Worm (Caenorhabditis elegans): Measurements from ENCODE around the gene fbxb-50.

Gene fbxb-50

DNA sequence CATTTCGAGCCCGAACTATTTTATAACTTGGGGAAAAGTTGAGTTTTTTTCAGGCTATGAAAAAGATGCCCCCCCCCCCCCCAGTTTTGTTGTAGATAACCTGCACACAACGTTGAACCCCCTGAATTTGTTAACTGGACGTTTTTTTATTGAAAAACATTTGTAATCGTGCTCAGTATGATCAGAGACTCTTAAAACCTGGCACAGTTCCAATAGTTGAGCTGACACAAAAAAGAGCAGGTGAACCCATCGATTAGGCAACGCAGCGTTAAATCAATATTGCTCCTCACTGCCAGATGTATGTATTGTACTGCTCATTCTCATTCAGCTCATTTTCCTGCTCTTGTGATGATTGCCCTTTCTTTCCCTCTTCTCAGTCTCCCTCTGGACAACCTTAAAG is 10.6 kb upstream of the fbxb-50 start, which contains the start of gene K05F6.12:
TSS of gene K05F6.12 (plus strand) at position 301 of the 400 bp plus-strand sequence.
- TF ChIP-seq ZK546.5 (tag; optimal IDR thresholded peaks at IDR 0.05) (no peak), crh-2 (tag; optimal IDR thresholded peaks at IDR 0.05) (no peak), blmp-1 (tag; optimal IDR thresholded peaks at IDR 0.05; ENCODE audit: insufficient read depth) (no peak), lin-13 (GFP tag; optimal IDR thresholded peaks at IDR 0.05) (no peak), F13H6.1 (tag; optimal IDR thresholded peaks at IDR 0.05) (no peak), unc-62 (GFP tag; optimal IDR thresholded peaks at IDR 0.05) (no peak), unc-39 (tag; optimal IDR thresholded peaks at IDR 0.05) (no peak), fos-1 (tag; optimal IDR thresholded peaks at IDR 0.05) (no peak), alr-1 (tag; optimal IDR thresholded peaks at IDR 0.05) (no peak), sma-9 (GFP tag; optimal IDR thresholded peaks at IDR 0.05) (no peak), sma-9 (tag; optimal IDR thresholded peaks at IDR 0.05) (no peak), lin-11 (tag; optimal IDR thresholded peaks at IDR 0.05) (no peak), elt-1 (tag; optimal IDR thresholded peaks at IDR 0.05) (no peak), snpc-4 (tag; optimal IDR thresholded peaks at IDR 0.05) (no peak), sem-4 (tag; optimal IDR thresholded peaks at IDR 0.05) (no peak), peb-1 (tag; optimal IDR thresholded peaks at IDR 0.05) (no peak), nhr-23 (tag; optimal IDR thresholded peaks at IDR 0.05) (no peak)

DNA sequence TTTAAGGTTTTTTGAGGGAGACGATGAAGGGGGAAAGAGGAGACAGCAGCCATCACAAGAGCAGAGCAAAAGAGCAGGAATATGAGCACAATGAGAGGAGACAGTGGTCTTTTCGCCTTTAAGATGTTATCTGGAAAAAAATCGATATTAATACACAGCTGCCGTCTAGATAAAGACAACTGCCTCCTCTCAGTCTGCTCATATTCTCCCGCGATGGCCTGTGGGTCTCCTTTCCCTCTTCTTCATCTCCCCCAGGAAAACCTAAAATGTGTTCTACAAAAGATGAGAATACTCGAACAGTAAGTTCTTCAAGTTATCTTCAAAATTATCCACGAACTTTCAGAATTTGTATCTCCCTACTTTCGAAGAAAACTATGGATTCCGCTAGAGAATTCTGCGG is 5.7 kb upstream of the fbxb-50 start, which contains the start of the genes fbxb-52 and fbxb-51:
TSS of gene fbxb-52 (minus strand) at position 101 of the 400 bp plus-strand sequence.
TSS of gene fbxb-51 (plus strand) at position 212 of the 400 bp plus-strand sequence.
- TF ChIP-seq aly-2 (tag; optimal IDR thresholded peaks at IDR 0.05) (no peak), R02D3.7 (tag; optimal IDR thresholded peaks at IDR 0.05) (no peak), F13H6.1 (tag; optimal IDR thresholded peaks at IDR 0.05) (no peak), nhr-12 (tag; optimal IDR thresholded peaks at IDR 0.05) (no peak), C34F6.9 (tag; optimal IDR thresholded peaks at IDR 0.05) (no peak), egl-27 (tag; optimal IDR thresholded peaks at IDR 0.05) (no peak), Y55F3AM.14 (GFP tag; optimal IDR thresholded peaks at IDR 0.05) (no peak), ZK546.5 (tag; optimal IDR thresholded peaks at IDR 0.05) (no peak), nhr-77 (tag; optimal IDR thresholded peaks at IDR 0.05) (no peak), sem-4 (tag; optimal IDR thresholded peaks at IDR 0.05) (no peak), sma-3 (GFP tag; optimal IDR thresholded peaks at IDR 0.05) (no peak), lsy-2 (tag; optimal IDR thresholded peaks at IDR 0.05) (no peak), sma-9 (GFP tag; optimal IDR thresholded peaks at IDR 0.05) (no peak), sma-9 (tag; optimal IDR thresholded peaks at IDR 0.05) (no peak), elt-1 (tag; optimal IDR thresholded peaks at IDR 0.05) (no peak), lin-11 (tag; optimal IDR thresholded peaks at IDR 0.05) (no peak), mdl-1 (tag; optimal IDR thresholded peaks at IDR 0.05) (no peak), alr-1 (tag; optimal IDR thresholded peaks at IDR 0.05) (no peak), ztf-1 (GFP tag; conservative IDR thresholded peaks at IDR 0.05) (no peak)

DNA sequence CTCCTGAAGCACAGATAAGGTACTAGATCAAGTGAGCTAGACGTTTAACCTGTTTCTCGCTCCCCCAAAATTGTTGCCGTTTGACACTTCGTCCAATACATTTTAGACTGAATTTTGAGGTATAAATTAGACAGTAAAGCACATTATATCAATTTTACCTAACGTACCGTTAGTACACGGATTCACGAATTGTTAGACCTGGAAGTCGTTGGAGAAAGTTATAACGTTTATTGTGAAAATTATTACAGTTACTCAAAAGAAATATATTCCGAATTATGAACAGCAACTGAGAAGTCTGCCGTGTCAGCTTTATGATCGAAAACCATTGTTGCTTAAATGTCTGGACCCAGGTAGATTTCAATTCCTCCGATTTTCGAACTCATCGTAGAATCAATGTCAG is 4.6 kb downstream of the fbxb-50 start:
- TF ChIP-seq Y55F3AM.14 (GFP tag; optimal IDR thresholded peaks at IDR 0.05): no peak
- no peak for TF ChIP-seq alr-1 (tag; optimal IDR thresholded peaks at IDR 0.05)
- no peak for TF ChIP-seq sem-4 (tag; optimal IDR thresholded peaks at IDR 0.05)
- no peak for TF ChIP-seq nhr-25 (tag; optimal IDR thresholded peaks at IDR 0.05)
- TF ChIP-seq sma-9 (GFP tag; optimal IDR thresholded peaks at IDR 0.05): no peak
- no peak for TF ChIP-seq sma-9 (tag; optimal IDR thresholded peaks at IDR 0.05)
- no peak for TF ChIP-seq fos-1 (tag; optimal IDR thresholded peaks at IDR 0.05)
- no peak for TF ChIP-seq ceh-82 (tag; optimal IDR thresholded peaks at IDR 0.05)
- no peak for TF ChIP-seq nhr-11 (tag; optimal IDR thresholded peaks at IDR 0.05)
- TF ChIP-seq ztf-11 (tag; optimal IDR thresholded peaks at IDR 0.05): no peak

DNA sequence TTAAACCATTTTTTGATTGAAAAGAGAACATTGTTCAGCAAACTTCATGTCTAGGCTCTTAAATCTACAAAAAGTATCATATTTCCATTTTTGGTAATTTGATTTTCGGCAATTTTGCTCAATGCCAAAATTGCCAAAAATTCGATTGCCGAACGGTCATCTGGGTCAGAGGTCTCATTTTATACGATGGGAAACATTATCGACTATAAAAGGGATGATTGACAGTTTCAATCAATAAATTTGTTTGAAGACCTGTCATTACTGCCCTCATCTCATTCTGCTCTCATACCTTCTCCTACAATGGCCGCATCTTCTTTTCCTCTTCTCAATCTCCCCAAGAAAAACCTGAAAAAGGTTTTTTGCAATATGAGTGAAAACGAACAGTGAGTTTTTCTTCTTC is 5.6 kb downstream of the fbxb-50 start, which contains the start of gene K05F6.14:
TSS of gene K05F6.14 (plus strand) at position 301 of the 400 bp plus-strand sequence.
- TF ChIP-seq ama-1 (optimal IDR thresholded peaks at IDR 0.05): no peak
- TF ChIP-seq gmeb-1 (tag; optimal IDR thresholded peaks at IDR 0.05): no peak
- TF ChIP-seq sma-3 (GFP tag; optimal IDR thresholded peaks at IDR 0.05): no peak

DNA sequence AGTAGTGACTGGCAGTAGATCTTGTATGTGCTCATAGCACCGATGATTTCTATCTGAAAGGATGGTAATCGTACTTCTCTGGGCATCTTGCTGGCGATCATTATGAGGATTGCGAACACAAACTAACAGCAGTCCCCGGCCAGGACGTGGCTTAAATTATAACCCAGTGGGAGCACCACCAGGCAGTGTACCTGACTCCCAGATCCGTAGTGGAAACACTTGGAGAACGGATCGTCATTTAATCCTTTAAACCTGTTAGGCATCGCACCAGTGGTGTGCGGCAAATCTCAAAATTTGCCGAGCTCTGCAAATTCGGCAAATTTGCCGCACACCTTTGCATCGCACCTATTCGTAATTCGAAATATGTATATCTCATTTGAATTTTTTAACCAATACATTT is 11.4 kb downstream of the fbxb-50 start, which contains the start of gene K05F6.8:
TSS of gene K05F6.8 (minus strand) at position 101 of the 400 bp plus-strand sequence.
- TF ChIP-seq F13H6.1 (tag; optimal IDR thresholded peaks at IDR 0.05) (no peak), aly-2 (tag; optimal IDR thresholded peaks at IDR 0.05) (no peak), ama-1 (optimal IDR thresholded peaks at IDR 0.05) (no peak), nhr-11 (tag; optimal IDR thresholded peaks at IDR 0.05) (no peak), elt-3 (tag; optimal IDR thresholded peaks at IDR 0.05) (no peak), nhr-21 (tag; optimal IDR thresholded peaks at IDR 0.05) (no peak), lin-13 (GFP tag; optimal IDR thresholded peaks at IDR 0.05) (no peak), nhr-237 (tag; optimal IDR thresholded peaks at IDR 0.05) (no peak), skn-1 (tag; optimal IDR thresholded peaks at IDR 0.05) (no peak), crh-2 (tag; optimal IDR thresholded peaks at IDR 0.05) (no peak), ZK546.5 (tag; optimal IDR thresholded peaks at IDR 0.05) (no peak), snpc-4 (tag; optimal IDR thresholded peaks at IDR 0.05) (no peak)
